Fruit fly (Drosophila melanogaster) whole organism, embryonic: Measurements from ENCODE around the gene mRpS30.

Experiments used
- CG10959 ChIP-seq: fragments of 200-800 bp; sonication (Bioruptor generic); IDR thresholded peaks from 2 replicates; pipeline ENCODE4 v1.3.6; 2022; ENCODE audit warnings: missing biosample characterization, missing genetic modification characterization
- CG12744 ChIP-seq: fragments of 200-800 bp; sonication (Bioruptor generic); optimal IDR thresholded peaks from 2 replicates; lab custom pipeline; 2016; ENCODE audit warnings: missing biosample characterization, missing genetic modification characterization
- CG13123 ChIP-seq: fragments of 200-800 bp; sonication (Bioruptor generic); optimal IDR thresholded peaks from 2 replicates; lab custom pipeline; 2016; ENCODE audit warnings: missing biosample characterization, missing genetic modification characterization
- CG14441 ChIP-seq: fragments of 200-800 bp; sonication (Bioruptor generic); IDR thresholded peaks from 2 replicates; pipeline ENCODE4 v1.3.6; 2022; ENCODE audit warnings: missing biosample characterization, missing genetic modification characterization
- CG15514 ChIP-seq: fragments of 200-800 bp; sonication (Bioruptor generic); optimal IDR thresholded peaks from 3 replicates; lab custom pipeline; 2017; ENCODE audit warnings: missing biosample characterization, missing genetic modification characterization, mild to moderate bottlenecking, moderate library complexity, missing genetic modification reagents
- CG1603 ChIP-seq: fragments of 200-800 bp; sonication (Bioruptor generic); optimal IDR thresholded peaks from 2 replicates; lab custom pipeline; 2019; ENCODE audit warnings: missing biosample characterization, mild to moderate bottlenecking, missing genetic modification characterization, moderate library complexity
- CG17328 ChIP-seq: fragments of 200-800 bp; sonication (Bioruptor generic); IDR thresholded peaks from 2 replicates; pipeline ENCODE4 v1.3.6; 2022; ENCODE audit warnings: missing biosample characterization, missing genetic modification characterization
- CG17802 ChIP-seq: fragments of 200-800 bp; sonication (Bioruptor generic); optimal IDR thresholded peaks from 2 replicates; lab custom pipeline; 2018; ENCODE audit warnings: missing biosample characterization, mild to moderate bottlenecking, missing genetic modification characterization, moderate library complexity
- CG2889 ChIP-seq: fragments of 200-800 bp; sonication (Bioruptor generic); IDR thresholded peaks from 3 replicates; pipeline ENCODE4 v1.3.6; 2022; ENCODE audit warnings: missing biosample characterization, missing genetic modification characterization
- CG33213 ChIP-seq: fragments of 200-800 bp; sonication (Bioruptor generic); optimal IDR thresholded peaks from 3 replicates; lab custom pipeline; 2016; ENCODE audit warnings: missing biosample characterization, missing genetic modification characterization
- CG3407 ChIP-seq: fragments of 200-800 bp; sonication (Bioruptor generic); optimal IDR thresholded peaks from 2 replicates; lab custom pipeline; 2018; ENCODE audit warnings: missing biosample characterization, mild to moderate bottlenecking, missing genetic modification characterization
- CG4854 ChIP-seq: fragments of 200-800 bp; sonication (Bioruptor generic); optimal IDR thresholded peaks from 2 replicates; lab custom pipeline; 2016; ENCODE audit warnings: missing biosample characterization, missing genetic modification characterization, inconsistent platforms
- CG5180 ChIP-seq: fragments of 200-800 bp; sonication (Bioruptor generic); optimal IDR thresholded peaks from 3 replicates; lab custom pipeline; 2017; ENCODE audit warnings: missing biosample characterization, missing genetic modification characterization, mild to moderate bottlenecking, moderate library complexity, missing genetic modification reagents
- CG6689 ChIP-seq: fragments of 200-800 bp; sonication (Bioruptor generic); IDR thresholded peaks from 2 replicates; pipeline ENCODE4 v1.3.6; 2022; ENCODE audit warnings: missing biosample characterization, missing genetic modification characterization
- CG6765 ChIP-seq: fragments of 200-800 bp; sonication (Bioruptor generic); optimal IDR thresholded peaks from 3 replicates; lab custom pipeline; 2017; ENCODE audit warnings: missing biosample characterization, mild to moderate bottlenecking, missing genetic modification characterization
- CG7271 ChIP-seq: fragments of 200-800 bp; sonication (Bioruptor generic); optimal IDR thresholded peaks from 2 replicates; lab custom pipeline; 2018; ENCODE audit warnings: missing biosample characterization, mild to moderate bottlenecking, missing genetic modification characterization, moderate library complexity
- CG7839 ChIP-seq: fragments of 200-800 bp; sonication (Bioruptor generic); optimal IDR thresholded peaks from 3 replicates; lab custom pipeline; 2018; ENCODE audit warnings: missing biosample characterization, mild to moderate bottlenecking, missing genetic modification characterization, moderate library complexity
- CG8089 ChIP-seq: fragments of 200-800 bp; sonication (Bioruptor generic); optimal IDR thresholded peaks from 3 replicates; lab custom pipeline; 2016; ENCODE audit warnings: missing biosample characterization, missing genetic modification characterization
- CG8281 ChIP-seq: fragments of 200-800 bp; sonication (Bioruptor generic); optimal IDR thresholded peaks from 2 replicates; lab custom pipeline; 2018; ENCODE audit warnings: missing biosample characterization, mild to moderate bottlenecking, missing genetic modification characterization, moderate library complexity
- CG8388 ChIP-seq: fragments of 200-800 bp; sonication (Bioruptor generic); optimal IDR thresholded peaks from 2 replicates; lab custom pipeline; 2019; ENCODE audit warnings: missing biosample characterization, mild to moderate bottlenecking, missing genetic modification characterization, moderate library complexity
- CG9727 ChIP-seq: fragments of 200-800 bp; sonication (Bioruptor generic); optimal IDR thresholded peaks from 3 replicates; lab custom pipeline; 2017; ENCODE audit warnings: missing biosample characterization, mild to moderate bottlenecking, missing genetic modification characterization
- Dbx ChIP-seq: fragments of 200-800 bp; sonication (Bioruptor generic); IDR thresholded peaks from 3 replicates; pipeline ENCODE4 v1.3.6; 2022; ENCODE audit warnings: missing biosample characterization, missing genetic modification characterization
- Dek ChIP-seq: fragments of 200-800 bp; sonication (Bioruptor generic); optimal IDR thresholded peaks from 3 replicates; lab custom pipeline; 2019; ENCODE audit warnings: missing biosample characterization, mild to moderate bottlenecking, missing genetic modification characterization, moderate library complexity
- Dfd ChIP-seq, 2 experiments: fragments of >200 bp; optimal IDR thresholded peaks; 2 replicates each; lab custom pipeline; 2017; ENCODE audit warnings: missing biosample characterization in 2 of 2, missing genetic modification characterization in 2 of 2
- Ets65A ChIP-seq: fragments of 200-800 bp; sonication (Bioruptor generic); peaks from one replicate; lab custom pipeline; 2016; ENCODE audit warnings: missing biosample characterization, missing genetic modification characterization
- Ets97D ChIP-seq: fragments of 200-800 bp; sonication (Bioruptor generic); optimal IDR thresholded peaks from 3 replicates; lab custom pipeline; 2016; ENCODE audit warnings: missing biosample characterization, missing genetic modification characterization
- HLH4C ChIP-seq: fragments of 200-800 bp; sonication (Bioruptor generic); IDR thresholded peaks from 3 replicates; pipeline ENCODE4 v1.3.6; 2022; ENCODE audit warnings: missing biosample characterization, missing genetic modification characterization; ENCODE audit not compliant: partially characterized antibody
- Hr39 ChIP-seq: fragments of >200 bp; optimal IDR thresholded peaks from 2 replicates; lab custom pipeline; 2017
- Hr78 ChIP-seq, 2 experiments: fragments of 200-800 bp in 1 of 2; fragments of >200 bp in 1 of 2; sonication (Bioruptor generic) in 1 of 2; optimal IDR thresholded peaks; 2 replicates each; lab custom pipeline; 2017 to 2019; ENCODE audit warnings: missing biosample characterization in 2 of 2, missing genetic modification characterization in 2 of 2, mild to moderate bottlenecking in 1 of 2, moderate library complexity in 1 of 2
- MBD-R2 ChIP-seq: fragments of 200-800 bp; sonication (Bioruptor generic); IDR thresholded peaks from 2 replicates; pipeline ENCODE4 v1.3.6; 2022; ENCODE audit warnings: missing biosample characterization, missing genetic modification characterization
- Nf-YC ChIP-seq: fragments of 200-800 bp; optimal IDR thresholded peaks from 3 replicates; lab custom pipeline; 2019; ENCODE audit warnings: missing biosample characterization, mild to moderate bottlenecking, missing genetic modification characterization, moderate library complexity
- Pdp1 ChIP-seq, 2 experiments: fragments of 200-800 bp; sonication (Bioruptor generic); optimal IDR thresholded peaks; 3 replicates each; lab custom pipeline; 2016; ENCODE audit warnings: missing biosample characterization in 2 of 2, missing genetic modification characterization in 2 of 2, mild to moderate bottlenecking in 1 of 2, moderate library complexity in 1 of 2
- Ravus ChIP-seq: fragments of 200-800 bp; sonication (Bioruptor generic); IDR thresholded peaks from 2 replicates; pipeline ENCODE4 v1.3.6; 2022; ENCODE audit warnings: missing biosample characterization, missing genetic modification characterization
- Side ChIP-seq: fragments of 200-800 bp; sonication (Bioruptor generic); optimal IDR thresholded peaks from 2 replicates; lab custom pipeline; 2016; ENCODE audit warnings: missing biosample characterization, missing genetic modification characterization
- ase ChIP-seq: fragments of 200-800 bp; sonication (Bioruptor generic); IDR thresholded peaks from 3 replicates; pipeline ENCODE4 v1.3.6; 2022; ENCODE audit warnings: missing biosample characterization, missing genetic modification characterization
- bsh ChIP-seq, 2 experiments: fragments of 200-800 bp; sonication (Bioruptor generic); optimal IDR thresholded peaks; 2 replicates each; lab custom pipeline; 2017 to 2018; ENCODE audit warnings: mild to moderate bottlenecking in 2 of 2, missing biosample characterization in 2 of 2, missing genetic modification characterization in 2 of 2, moderate library complexity in 1 of 2
- caup ChIP-seq: fragments of 200-800 bp; sonication (Bioruptor generic); optimal IDR thresholded peaks from 3 replicates; lab custom pipeline; 2017; ENCODE audit warnings: missing biosample characterization, mild to moderate bottlenecking, missing genetic modification characterization, moderate library complexity; ENCODE audit not compliant: severe bottlenecking
- corto ChIP-seq: fragments of 200-800 bp; sonication (Bioruptor generic); optimal IDR thresholded peaks from 2 replicates; lab custom pipeline; 2016; ENCODE audit warnings: missing biosample characterization, mild to moderate bottlenecking, missing genetic modification characterization, moderate library complexity
- danr ChIP-seq: fragments of 200-800 bp; sonication (Bioruptor generic); IDR thresholded peaks from 2 replicates; pipeline ENCODE4 v1.3.6; 2022; ENCODE audit warnings: missing biosample characterization, missing genetic modification characterization
- nmo ChIP-seq: fragments of 200-800 bp; sonication (Bioruptor generic); optimal IDR thresholded peaks from 2 replicates; lab custom pipeline; 2018; ENCODE audit warnings: missing biosample characterization, mild to moderate bottlenecking, missing genetic modification characterization, moderate library complexity
- pita ChIP-seq: fragments of 200-800 bp; sonication (Bioruptor generic); optimal IDR thresholded peaks from 2 replicates; lab custom pipeline; 2017; ENCODE audit warnings: missing biosample characterization, mild to moderate bottlenecking, missing genetic modification characterization
- pnt ChIP-seq: fragments of 200-800 bp; sonication (Bioruptor generic); optimal IDR thresholded peaks from 3 replicates; lab custom pipeline; 2016; ENCODE audit warnings: missing biosample characterization, missing genetic modification characterization
- pum ChIP-seq: fragments of 200-800 bp; sonication (Bioruptor generic); optimal IDR thresholded peaks from 2 replicates; lab custom pipeline; 2016; ENCODE audit warnings: missing biosample characterization, missing genetic modification characterization
- run ChIP-seq: fragments of 200-800 bp; sonication (Bioruptor generic); optimal IDR thresholded peaks from 3 replicates; lab custom pipeline; 2018; ENCODE audit warnings: missing biosample characterization, mild to moderate bottlenecking, missing genetic modification characterization
- schlank ChIP-seq: fragments of 200-800 bp; sonication (Bioruptor generic); optimal IDR thresholded peaks from 2 replicates; lab custom pipeline; 2018; ENCODE audit warnings: missing biosample characterization, mild to moderate bottlenecking, missing genetic modification characterization
- stc ChIP-seq: fragments of 200-800 bp; sonication (Bioruptor generic); IDR thresholded peaks from 2 replicates; pipeline ENCODE4 v1.3.6; 2022; ENCODE audit warnings: missing biosample characterization, missing genetic modification characterization
- tap ChIP-seq: fragments of 200-800 bp; optimal IDR thresholded peaks from 3 replicates; lab custom pipeline; 2019; ENCODE audit warnings: missing biosample characterization, mild to moderate bottlenecking, missing genetic modification characterization, moderate library complexity
- toy ChIP-seq: fragments of 200-800 bp; sonication (Bioruptor generic); IDR thresholded peaks from 2 replicates; pipeline ENCODE4 v1.3.6; 2022; ENCODE audit warnings: missing biosample characterization, missing genetic modification characterization
- vnd ChIP-seq: fragments of 200-800 bp; sonication (Bioruptor generic); IDR thresholded peaks from 3 replicates; pipeline ENCODE4 v1.3.6; 2022; ENCODE audit warnings: missing biosample characterization, missing genetic modification characterization; ENCODE audit not compliant: partially characterized antibody

mRpS30 gene

DNA sequence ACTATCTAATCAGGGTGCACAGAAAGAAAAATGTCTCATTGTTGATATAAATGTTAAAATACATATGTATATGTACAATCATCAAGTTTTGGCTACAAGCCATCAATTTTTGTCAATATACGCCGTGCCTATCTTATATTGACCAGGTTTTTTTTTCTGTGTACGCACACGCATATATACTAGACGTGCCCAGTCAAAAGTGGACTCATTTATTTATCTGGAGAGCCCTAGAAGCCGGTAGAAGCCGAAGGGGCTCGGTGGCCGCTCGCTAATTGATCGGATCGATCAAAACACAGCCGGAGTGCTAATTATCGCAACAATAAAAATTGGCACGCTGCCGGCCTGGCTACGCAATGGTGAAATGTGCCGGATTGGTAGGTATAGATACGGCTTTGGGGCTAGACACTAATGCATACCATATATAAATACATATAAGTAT is 45.5 kb upstream of the mRpS30 start (continued):
- TF ChIP-seq schlank (tag; lab: Kevin White, UChicago): peak; percentile 79
- peak; percentile 43 for TF ChIP-seq Nf-YC (tag; lab: Kevin White, UChicago)
- peak; percentile 80 for TF ChIP-seq Dek (tag; lab: Kevin White, UChicago)
- TF ChIP-seq toy: 0 out of 2 replicates have a peak, but pooled peaks have one; percentile 40
- TF ChIP-seq ase (GFP tag; lab: Robert Waterston, UW): peak; percentile 65; the same call in 1 of the 3 replicates
- peak; percentile 50 for TF ChIP-seq CG8388 (GFP tag; lab: Kevin White, UChicago)
- TF ChIP-seq CG10959 (GFP tag; lab: Robert Waterston, UW): peak; percentile 46; the same call in 1 of the 2 replicates
- TF ChIP-seq CG8281 (tag; lab: Kevin White, UChicago): peak; percentile 44
- no peak for TF ChIP-seq HLH4C (GFP tag; lab: Robert Waterston, UW)
- TF ChIP-seq pum (GFP tag; lab: Kevin White, UChicago): peak; percentile 35
- TF ChIP-seq run (tag; lab: Kevin White, UChicago): no peak
- TF ChIP-seq Ets97D (GFP tag; lab: Kevin White, UChicago): no peak
- peak; percentile 39 for TF ChIP-seq Side (GFP tag; lab: Kevin White, UChicago)
- TF ChIP-seq CG17802 (tag; lab: Kevin White, UChicago): no peak
- no peak for TF ChIP-seq vnd
- TF ChIP-seq CG2889: peak; percentile 59; the same call in 1 of the 3 replicates
- TF ChIP-seq stc (GFP tag; lab: Robert Waterston, UW): peak; percentile 78
- peak; percentile 22 for TF ChIP-seq corto (GFP tag; lab: Kevin White, UChicago)
- TF ChIP-seq nmo (GFP tag; lab: Kevin White, UChicago): peak; percentile 53
- peak; percentile 60 for TF ChIP-seq Ets65A (GFP tag; lab: Kevin White, UChicago)
- TF ChIP-seq Dfd (GFP tag; optimal IDR thresholded peaks at IDR 0.05; lab: Kevin White, UChicago): no peak
- no peak for TF ChIP-seq tap (tag; lab: Kevin White, UChicago)
- no peak for TF ChIP-seq CG8089 (GFP tag; lab: Kevin White, UChicago)
- peak; percentile 68 for TF ChIP-seq CG6765 (GFP tag; lab: Kevin White, UChicago)
- peak; percentile 70 for TF ChIP-seq CG17328 (GFP tag; lab: Robert Waterston, UW)
- TF ChIP-seq pita: no peak
- peak; percentile 84 for TF ChIP-seq CG14441 (GFP tag; lab: Robert Waterston, UW)
- TF ChIP-seq CG33213 (GFP tag; lab: Kevin White, UChicago): peak; percentile 28
- peak; percentile 27 for TF ChIP-seq CG4854 (GFP tag; lab: Kevin White, UChicago)
- TF ChIP-seq Hr78 (GFP tag; optimal IDR thresholded peaks at IDR 0.05; lab: Kevin White, UChicago): no peak
- TF ChIP-seq CG7271 (tag; lab: Kevin White, UChicago): no peak
- peak; percentile 5 to 66 for TF ChIP-seq bsh (GFP tag; optimal IDR thresholded peaks at IDR 0.05; lab: Kevin White, UChicago)
- peak; percentile 60; the same call in 1 of the 2 replicates for TF ChIP-seq MBD-R2 (GFP tag; lab: Robert Waterston, UW)
- TF ChIP-seq caup (GFP tag; lab: Kevin White, UChicago): peak; percentile 81
- TF ChIP-seq CG15514 (GFP tag; lab: Kevin White, UChicago): peak; percentile 79
- peak; percentile 58 to 63 for TF ChIP-seq Pdp1 (GFP tag; optimal IDR thresholded peaks at IDR 0.05; lab: Kevin White, UChicago)
- peak; percentile 60 for TF ChIP-seq CG9727
- no peak for TF ChIP-seq CG3407
- TF ChIP-seq CG13123 (GFP tag; lab: Kevin White, UChicago): peak; percentile 9
- TF ChIP-seq Ravus (GFP tag; lab: Robert Waterston, UW): no peak
- TF ChIP-seq pnt (GFP tag; lab: Kevin White, UChicago): no peak
- peak; percentile 77 for TF ChIP-seq CG7839 (tag; lab: Kevin White, UChicago)
- TF ChIP-seq CG6689 (GFP tag; lab: Robert Waterston, UW): peak; percentile 60
- TF ChIP-seq Dbx (GFP tag; lab: Robert Waterston, UW): peak; percentile 88
- TF ChIP-seq CG5180 (GFP tag; lab: Kevin White, UChicago): no peak
- no peak for TF ChIP-seq danr (GFP tag; lab: Robert Waterston, UW)
- no peak for TF ChIP-seq Hr39 (lab: Kevin White, UChicago)
- peak; percentile 56 for TF ChIP-seq CG1603 (tag; lab: Kevin White, UChicago)
- TF ChIP-seq CG12744 (GFP tag; lab: Kevin White, UChicago): peak; percentile 51
